Worm (Caenorhabditis elegans) whole organism, late embryonic: ENCODE measurements around the gene ZK380.4.

Experiments used
- C38D4.7 ChIP-seq: fragments of 200-800 bp; sonication (Bioruptor generic); optimal IDR thresholded peaks from 2 replicates; lab custom pipeline; 2018; ENCODE audit warnings: mild to moderate bottlenecking, missing genetic modification characterization, moderate library complexity, missing compliant biosample characterization
- F13H6.1 ChIP-seq: sonication (generic microtip); optimal IDR thresholded peaks from 2 replicates; lab custom pipeline; 2016; ENCODE audit warnings: missing genetic modification characterization, missing compliant biosample characterization
- K09A11.1 ChIP-seq: sonication (generic microtip); optimal IDR thresholded peaks from 2 replicates; lab custom pipeline; 2017; ENCODE audit warnings: antibody characterized with exemption, mild to moderate bottlenecking, missing genetic modification characterization, missing compliant biosample characterization; ENCODE audit not compliant: insufficient read depth
- T23F11.4 ChIP-seq: fragments of 200-800 bp; sonication (Bioruptor generic); optimal IDR thresholded peaks from 2 replicates; lab custom pipeline; 2018; ENCODE audit warnings: mild to moderate bottlenecking, missing genetic modification characterization, missing compliant biosample characterization
- Y22D7AL.16 ChIP-seq: sonication (generic microtip); optimal IDR thresholded peaks from 2 replicates; lab custom pipeline; 2016; ENCODE audit warnings: missing genetic modification characterization, missing compliant biosample characterization
- ahr-1 ChIP-seq: sonication (generic microtip); optimal IDR thresholded peaks from 2 replicates; lab custom pipeline; 2016; ENCODE audit warnings: missing genetic modification characterization, missing compliant biosample characterization
- ceh-19 ChIP-seq: fragments of 200-800 bp; sonication (Bioruptor generic); optimal IDR thresholded peaks from 2 replicates; lab custom pipeline; 2018; ENCODE audit warnings: mild to moderate bottlenecking, missing genetic modification characterization, missing compliant biosample characterization
- ceh-24 ChIP-seq: sonication (generic microtip); optimal IDR thresholded peaks from 2 replicates; lab custom pipeline; 2016; ENCODE audit warnings: mild to moderate bottlenecking, missing genetic modification characterization, missing compliant biosample characterization
- ceh-48 ChIP-seq: sonication (generic microtip); optimal IDR thresholded peaks from 2 replicates; lab custom pipeline; 2016; ENCODE audit warnings: missing genetic modification characterization, inconsistent platforms, missing compliant biosample characterization
- ceh-6 ChIP-seq: fragments of 200-800 bp; sonication (Bioruptor generic); optimal IDR thresholded peaks from 2 replicates; lab custom pipeline; 2018; ENCODE audit warnings: mild to moderate bottlenecking, missing genetic modification characterization, missing compliant biosample characterization
- che-1 ChIP-seq: sonication (generic microtip); optimal IDR thresholded peaks from 2 replicates; lab custom pipeline; 2016; ENCODE audit warnings: mild to moderate bottlenecking, missing genetic modification characterization, missing compliant biosample characterization
- dmd-4 ChIP-seq: sonication (generic microtip); optimal IDR thresholded peaks from 2 replicates; lab custom pipeline; 2016; ENCODE audit warnings: borderline replicate concordance, missing genetic modification characterization, missing compliant biosample characterization
- dve-1 ChIP-seq: sonication (generic microtip); optimal IDR thresholded peaks from 2 replicates; lab custom pipeline; 2017; ENCODE audit warnings: antibody characterized with exemption, mild to moderate bottlenecking, missing genetic modification characterization, missing compliant biosample characterization
- elt-2 ChIP-seq: sonication (generic microtip); optimal IDR thresholded peaks from 2 replicates; lab custom pipeline; 2016; ENCODE audit warnings: missing genetic modification reagents, missing genetic modification characterization, missing compliant biosample characterization
- elt-4 ChIP-seq: sonication (generic microtip); optimal IDR thresholded peaks from 2 replicates; lab custom pipeline; 2016; ENCODE audit warnings: missing genetic modification characterization, missing compliant biosample characterization
- fkh-10 ChIP-seq: fragments of 150-350 bp; optimal IDR thresholded peaks from 2 replicates; lab custom pipeline; 2014; ENCODE audit warnings: missing biosample characterization, missing genetic modification reagents, missing genetic modification characterization
- fkh-6 ChIP-seq: sonication (generic microtip); optimal IDR thresholded peaks from 2 replicates; lab custom pipeline; 2016; ENCODE audit warnings: missing genetic modification characterization, missing compliant biosample characterization
- gmeb-2 ChIP-seq: sonication (generic microtip); optimal IDR thresholded peaks from 2 replicates; lab custom pipeline; 2016; ENCODE audit warnings: missing genetic modification characterization, inconsistent platforms, missing compliant biosample characterization
- hlh-15 ChIP-seq: sonication (generic microtip); optimal IDR thresholded peaks from 2 replicates; lab custom pipeline; 2016; ENCODE audit warnings: missing genetic modification characterization, missing compliant biosample characterization
- hlh-30 ChIP-seq: sonication (generic microtip); optimal IDR thresholded peaks from 2 replicates; lab custom pipeline; 2017; ENCODE audit warnings: antibody characterized with exemption, missing genetic modification characterization, missing compliant biosample characterization; ENCODE audit not compliant: insufficient read depth
- hlh-8 ChIP-seq: sonication (generic microtip); optimal IDR thresholded peaks from 2 replicates; lab custom pipeline; 2016; ENCODE audit warnings: missing genotype, missing genetic modification characterization, missing compliant biosample characterization
- lim-6 ChIP-seq: sonication (generic microtip); optimal IDR thresholded peaks from 2 replicates; lab custom pipeline; 2016; ENCODE audit warnings: missing genetic modification characterization, missing compliant biosample characterization
- mec-3 ChIP-seq: sonication (generic microtip); optimal IDR thresholded peaks from 2 replicates; lab custom pipeline; 2016; ENCODE audit warnings: borderline replicate concordance, missing genetic modification characterization, missing compliant biosample characterization
- nfya-1 ChIP-seq: sonication (generic microtip); optimal IDR thresholded peaks from 2 replicates; lab custom pipeline; 2017; ENCODE audit warnings: missing genetic modification characterization, mild to moderate bottlenecking, missing compliant biosample characterization, antibody characterized with exemption, moderate library complexity
- nhr-232 ChIP-seq: sonication (generic microtip); optimal IDR thresholded peaks from 2 replicates; lab custom pipeline; 2016; ENCODE audit warnings: missing genetic modification characterization, missing compliant biosample characterization
- pat-9 ChIP-seq: fragments of 200-800 bp; sonication (Bioruptor generic); optimal IDR thresholded peaks from 2 replicates; lab custom pipeline; 2018; ENCODE audit warnings: mild to moderate bottlenecking, missing genetic modification characterization, moderate library complexity, missing compliant biosample characterization
- pax-1 ChIP-seq: fragments of 150-350 bp; optimal IDR thresholded peaks from 2 replicates; lab custom pipeline; 2014; ENCODE audit warnings: missing biosample characterization, missing genetic modification characterization
- pha-2 ChIP-seq: sonication (generic microtip); optimal IDR thresholded peaks from 2 replicates; lab custom pipeline; 2017; ENCODE audit warnings: mild to moderate bottlenecking, missing genetic modification characterization, missing compliant biosample characterization
- pros-1 ChIP-seq: fragments of 150-350 bp; optimal IDR thresholded peaks from 2 replicates; lab custom pipeline; 2014; ENCODE audit warnings: missing biosample characterization, missing genetic modification reagents, missing genetic modification characterization
- ref-2 ChIP-seq: sonication (generic microtip); optimal IDR thresholded peaks from 2 replicates; lab custom pipeline; 2016; ENCODE audit warnings: missing genetic modification characterization, missing compliant biosample characterization
- sdc-2 ChIP-seq: sonication (generic microtip); optimal IDR thresholded peaks from 2 replicates; lab custom pipeline; 2016; ENCODE audit warnings: missing genotype, missing genetic modification characterization, missing compliant biosample characterization
- sox-2 ChIP-seq: fragments of 200-800 bp; sonication (Bioruptor generic); IDR thresholded peaks from 2 replicates; pipeline ENCODE4 v1.3.6; 2022; ENCODE audit warnings: missing genetic modification reagents, missing genetic modification characterization, missing compliant biosample characterization
- tbx-2 ChIP-seq: sonication (generic microtip); optimal IDR thresholded peaks from 2 replicates; lab custom pipeline; 2016; ENCODE audit warnings: missing genetic modification characterization, missing compliant biosample characterization
- unc-55 ChIP-seq: sonication (generic microtip); optimal IDR thresholded peaks from 2 replicates; lab custom pipeline; 2017; ENCODE audit warnings: missing biosample characterization, missing genetic modification reagents, missing genetic modification characterization
- ztf-16 ChIP-seq: sonication (generic microtip); optimal IDR thresholded peaks from 2 replicates; lab custom pipeline; 2017; ENCODE audit warnings: missing genetic modification characterization, missing compliant biosample characterization

ZK380.4 gene

DNA sequence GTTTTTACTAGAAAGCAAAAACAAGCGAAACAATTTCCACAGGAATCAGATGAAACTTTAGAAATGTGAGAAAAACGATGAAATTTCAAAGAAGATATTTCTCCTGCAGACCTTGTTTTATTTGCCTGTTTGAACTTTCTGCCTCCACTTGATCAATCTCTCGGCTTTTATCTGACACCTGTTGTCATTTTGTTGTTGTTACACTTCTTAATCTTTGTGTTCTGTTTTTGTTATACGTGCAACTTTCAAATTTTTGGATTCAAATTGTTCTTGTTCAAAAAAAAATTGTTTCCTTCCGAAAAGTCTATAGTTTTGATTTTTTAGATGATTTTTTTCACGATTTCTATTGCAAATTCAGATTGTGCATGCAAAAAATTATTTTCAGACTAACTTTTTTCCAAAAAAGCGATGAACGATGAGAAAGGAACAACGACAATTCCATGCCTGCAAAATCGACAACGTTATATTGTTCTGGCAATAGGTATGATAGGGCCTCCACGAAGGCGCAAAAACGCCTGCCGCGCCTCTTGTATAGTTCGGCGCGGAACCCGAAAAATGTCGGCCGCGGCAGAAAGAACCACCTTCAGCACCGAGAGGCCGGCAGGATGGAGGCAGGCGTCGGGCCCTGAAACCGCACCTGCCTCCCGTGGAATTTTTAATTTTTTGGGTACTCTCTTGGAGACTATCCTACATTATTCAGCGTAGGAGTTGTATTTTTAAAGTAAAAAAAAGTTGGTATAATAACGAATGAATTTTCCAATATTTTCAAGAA is 30.9 kb downstream of the ZK380.4 start, which contains the start of gene H11E01.2:
H11E01.2 (plus strand) TSS at position 380 of the 772 bp plus-strand sequence.
- TF ChIP-seq elt-2 (tag; lab: Kevin White, UChicago) (no peak), fkh-10 (GFP tag; lab: Kevin White, UChicago) (no peak), ahr-1 (no peak), T23F11.4 (no peak), ceh-24 (tag; lab: Kevin White, UChicago) (no peak), unc-55 (no peak), dmd-4 (tag; lab: Kevin White, UChicago) (no peak)

DNA sequence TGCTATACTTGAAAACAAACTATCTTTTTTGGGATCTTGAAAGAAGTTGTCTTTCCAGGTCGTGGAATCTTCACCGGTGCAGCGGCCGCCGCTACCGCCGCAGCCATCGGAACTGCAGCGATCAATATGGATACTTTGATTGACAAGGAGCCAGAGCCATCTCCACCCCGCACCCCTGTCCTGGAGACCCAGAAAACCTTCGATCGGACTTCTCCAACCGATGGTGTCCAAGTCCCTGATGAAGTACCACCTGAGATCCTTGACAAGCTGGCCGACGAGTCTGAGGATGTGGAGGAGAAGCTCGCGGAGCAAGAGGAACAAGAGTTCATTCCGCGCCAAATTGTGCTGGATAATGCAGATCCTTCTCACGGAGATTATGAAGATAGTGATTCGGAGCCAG is 37.9 kb downstream of the ZK380.4 start:
- TF ChIP-seq lim-6 (no peak), gmeb-2 (tag; lab: Kevin White, UChicago) (no peak)
- TF ChIP-seq, all 69 proteins: peak for 0

DNA sequence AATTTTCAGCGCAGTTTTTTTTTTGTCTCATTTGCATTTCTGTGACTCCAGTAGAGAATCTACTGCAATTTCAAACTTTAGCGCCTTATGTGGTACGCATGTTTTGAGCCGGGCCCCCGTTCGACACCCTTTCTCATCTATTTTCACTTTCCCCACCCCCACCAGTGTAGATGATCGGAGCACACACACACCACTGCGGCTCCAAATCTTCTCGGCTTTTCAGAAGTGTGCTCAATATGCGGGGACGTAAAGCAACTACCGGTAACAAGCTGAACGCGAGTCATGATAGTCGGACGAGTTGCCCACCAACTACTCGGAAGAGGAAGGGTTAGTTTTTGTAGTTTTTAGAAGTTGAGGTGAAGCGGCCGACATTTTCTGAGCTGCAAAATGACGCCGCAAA is 38.8 kb downstream of the ZK380.4 start:
- TF ChIP-seq ref-2 (tag; lab: Kevin White, UChicago) (no peak), nfya-1 (tag; lab: Kevin White, UChicago) (no peak), F13H6.1 (tag; lab: Kevin White, UChicago) (no peak), pat-9 (tag; lab: Kevin White, UChicago) (no peak), elt-2 (tag; lab: Kevin White, UChicago) (no peak), ceh-24 (tag; lab: Kevin White, UChicago) (no peak)

DNA sequence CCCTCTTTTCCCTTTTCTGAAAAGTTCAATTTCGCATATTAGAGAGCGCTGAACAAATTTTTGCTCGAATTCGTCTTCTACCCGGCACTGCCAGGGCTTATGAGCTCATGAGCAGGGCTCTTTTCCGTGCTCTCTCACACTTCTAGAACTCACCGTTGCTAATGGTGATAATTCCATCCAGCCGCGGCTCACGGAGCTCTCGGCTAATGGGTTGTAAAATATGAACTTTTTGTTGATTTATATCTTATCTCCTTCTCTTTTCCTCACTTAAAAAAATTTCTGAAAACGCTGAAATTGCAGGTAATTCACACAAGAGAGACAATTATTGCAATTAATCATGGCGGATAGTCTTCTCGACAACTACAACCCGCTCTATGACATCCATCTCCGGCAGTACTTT is 47.2 kb downstream of the ZK380.4 start, which contains the start of gene H11E01.3:
H11E01.3 (plus strand) TSS at position 301 of the 400 bp plus-strand sequence.
- no peak for TF ChIP-seq ahr-1
- TF ChIP-seq elt-4 (tag; lab: Kevin White, UChicago): no peak
- TF ChIP-seq mec-3 (tag; lab: Kevin White, UChicago): no peak
- no peak for TF ChIP-seq ceh-48 (tag; lab: Kevin White, UChicago)

DNA sequence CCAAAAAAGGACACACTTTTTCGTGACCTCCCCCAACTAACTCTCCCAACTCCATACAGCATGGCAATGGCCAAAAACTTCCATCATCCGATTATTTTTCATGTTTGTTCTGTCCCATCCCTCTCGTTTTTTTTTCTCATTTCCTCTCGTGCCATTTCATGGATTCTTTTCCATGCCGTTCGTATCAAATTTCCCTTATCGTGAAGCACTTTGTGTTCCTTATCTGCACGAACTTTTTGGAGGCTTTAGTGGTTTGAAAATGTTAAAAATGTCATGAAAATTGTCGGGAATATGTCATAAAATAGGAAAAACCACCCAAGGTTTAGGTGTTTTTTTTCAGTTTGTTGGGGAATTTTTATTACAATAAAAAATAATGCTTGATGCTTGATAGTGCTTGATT is 48.1 kb downstream of the ZK380.4 start:
- no peak for TF ChIP-seq mec-3 (tag; lab: Kevin White, UChicago)
- no peak for TF ChIP-seq fkh-6
- no peak for TF ChIP-seq sox-2 (GFP tag; lab: Robert Waterston, UW)
- TF ChIP-seq C38D4.7 (GFP tag; lab: Kevin White, UChicago): no peak
- TF ChIP-seq Y22D7AL.16: no peak
- TF ChIP-seq pax-1: no peak
- no peak for TF ChIP-seq dve-1 (tag; lab: Kevin White, UChicago)
- TF ChIP-seq hlh-30 (tag; lab: Kevin White, UChicago): no peak
- TF ChIP-seq ceh-24 (tag; lab: Kevin White, UChicago): no peak
- no peak for TF ChIP-seq ceh-6 (GFP tag; lab: Kevin White, UChicago)
- no peak for TF ChIP-seq nhr-232 (tag; lab: Kevin White, UChicago)
- TF ChIP-seq ztf-16 (tag; lab: Kevin White, UChicago): no peak
- TF ChIP-seq sdc-2 (tag; lab: Kevin White, UChicago): no peak
- no peak for TF ChIP-seq ceh-19 (GFP tag; lab: Kevin White, UChicago)
- TF ChIP-seq tbx-2 (tag; lab: Kevin White, UChicago): no peak
- TF ChIP-seq pros-1: no peak
- TF ChIP-seq hlh-15 (tag; lab: Kevin White, UChicago): no peak
- TF ChIP-seq, all 69 proteins: peak for 0

DNA sequence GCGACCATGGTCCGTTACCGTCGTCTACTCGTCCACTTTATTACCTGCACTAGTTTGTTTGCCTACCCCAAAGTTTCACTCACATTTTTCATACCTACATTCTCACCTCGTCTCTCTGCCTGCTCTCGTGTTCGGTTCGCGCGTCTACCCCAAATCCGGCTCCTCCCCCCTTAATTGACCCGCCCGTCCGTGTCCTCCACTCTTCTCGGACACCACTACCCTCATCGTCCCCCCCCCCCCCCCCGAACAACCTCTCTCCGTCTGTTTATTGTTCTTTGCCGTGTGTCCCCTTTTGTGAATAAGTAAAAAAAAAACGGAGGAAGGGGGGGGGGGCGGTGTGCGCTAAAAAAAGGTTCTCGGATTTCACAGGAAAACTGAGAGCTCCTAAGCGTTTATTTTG is 48.8 kb downstream of the ZK380.4 start:
- no peak for TF ChIP-seq K09A11.1 (tag; lab: Kevin White, UChicago)
- no peak for TF ChIP-seq dmd-4 (tag; lab: Kevin White, UChicago)
- peak; percentile 2 for TF ChIP-seq che-1 (tag; lab: Kevin White, UChicago)
- TF ChIP-seq pat-9 (tag; lab: Kevin White, UChicago): no peak
- no peak for TF ChIP-seq dve-1 (tag; lab: Kevin White, UChicago)
- TF ChIP-seq hlh-8 (tag; lab: Kevin White, UChicago): no peak
- no peak for TF ChIP-seq pha-2 (tag; lab: Kevin White, UChicago)
